Fruit fly (Drosophila melanogaster): ENCODE measurements around the gene EMC2B.

EMC2B gene

dm6 chr3R:16957759-16958536 lies 33.7 kb downstream of the EMC2B start (continued):
- TF ChIP-seq CG12659 (GFP tag; optimal IDR thresholded peaks at IDR 0.05) = peak; percentile 91
- peak; percentile 73 for TF ChIP-seq Usf (GFP tag; optimal IDR thresholded peaks at IDR 0.05)
- no peak for TF ChIP-seq CG13624 (GFP tag; optimal IDR thresholded peaks at IDR 0.05)
- peak; percentile 24 for TF ChIP-seq CG7271 (tag; optimal IDR thresholded peaks at IDR 0.05)
- TF ChIP-seq CG2712 (tag; optimal IDR thresholded peaks at IDR 0.05) = peak; percentile 93
- TF ChIP-seq Hr39 (optimal IDR thresholded peaks at IDR 0.05) = no peak
- TF ChIP-seq Adf1 (GFP tag; IDR thresholded peaks at IDR 0.05) = peak; percentile 23; the same call in 1 of the 2 replicates
- peak; percentile 93 for TF ChIP-seq Sox100B (GFP tag; optimal IDR thresholded peaks at IDR 0.05)
- TF ChIP-seq CG15479 (GFP tag; optimal IDR thresholded peaks at IDR 0.05) = no peak
- no peak for TF ChIP-seq GATAe (GFP tag; conservative IDR thresholded peaks at IDR 0.05)
- no peak for TF ChIP-seq en (GFP tag; optimal IDR thresholded peaks at IDR 0.05)
- no peak for TF ChIP-seq Dfd (GFP tag; optimal IDR thresholded peaks at IDR 0.05)
- peak; percentile 38; the same call in 1 of the 3 replicates for TF ChIP-seq Optix (GFP tag; IDR thresholded peaks at IDR 0.05)
- no peak for TF ChIP-seq emc (GFP tag; optimal IDR thresholded peaks at IDR 0.05)
- TF ChIP-seq E2f2 (GFP tag; IDR thresholded peaks at IDR 0.05) = peak; percentile 45
- TF ChIP-seq mld (GFP tag; IDR thresholded peaks at IDR 0.05; ENCODE audit: partially characterized antibody) = no peak
- no peak for TF ChIP-seq CG34224 (GFP tag; IDR thresholded peaks at IDR 0.05; ENCODE audit: partially characterized antibody)
- TF ChIP-seq CG11560 (tag; IDR thresholded peaks at IDR 0.05) = no peak
- no peak for TF ChIP-seq Ets65A (GFP tag)
- TF ChIP-seq tap (tag; optimal IDR thresholded peaks at IDR 0.05) = peak; percentile 75
- TF ChIP-seq CG7839 (tag; optimal IDR thresholded peaks at IDR 0.05) = peak; percentile 88
- no peak for TF ChIP-seq pho (GFP tag; optimal IDR thresholded peaks at IDR 0.05)
- no peak for TF ChIP-seq usp (GFP tag; optimal IDR thresholded peaks at IDR 0.05)
- TF ChIP-seq bowl (GFP tag; IDR thresholded peaks at IDR 0.05) = no peak
- no peak for TF ChIP-seq Ets97D (GFP tag; optimal IDR thresholded peaks at IDR 0.05)
- TF ChIP-seq odd (GFP tag; optimal IDR thresholded peaks at IDR 0.05) = peak; percentile 89
- TF ChIP-seq HmgZ (tag; optimal IDR thresholded peaks at IDR 0.05) = no peak
- TF ChIP-seq croc (GFP tag; conservative IDR thresholded peaks at IDR 0.05) = peak; percentile 46; the same call in 2 of the 3 replicates
- no peak for TF ChIP-seq maf-S (GFP tag; optimal IDR thresholded peaks at IDR 0.05)
- no peak for TF ChIP-seq rib (GFP tag; IDR thresholded peaks at IDR 0.05)
- TF ChIP-seq seq (GFP tag; IDR thresholded peaks at IDR 0.05) = 0 out of 2 replicates have a peak, but pooled peaks have one; percentile 34
- TF ChIP-seq Dbx (GFP tag; IDR thresholded peaks at IDR 0.05) = peak; percentile 6; the same call in 1 of the 3 replicates
- peak; percentile 55 for TF ChIP-seq CG12155 (GFP tag; optimal IDR thresholded peaks at IDR 0.05)
- no peak for TF ChIP-seq NC2β (GFP tag; optimal IDR thresholded peaks at IDR 0.05)
- TF ChIP-seq jing (GFP tag; optimal IDR thresholded peaks at IDR 0.05) = no peak
- no peak for TF ChIP-seq CG9609 (GFP tag; optimal IDR thresholded peaks at IDR 0.05)
- peak; percentile 98 for TF ChIP-seq CTCF (GFP tag; optimal IDR thresholded peaks at IDR 0.05)
- TF ChIP-seq Nf-YA (GFP tag; IDR thresholded peaks at IDR 0.05) = no peak
- TF ChIP-seq CG7963 (GFP tag; IDR thresholded peaks at IDR 0.05; ENCODE audit: partially characterized antibody) = no peak
- no peak for TF ChIP-seq wek (GFP tag; optimal IDR thresholded peaks at IDR 0.05)
- peak; percentile 67 for TF ChIP-seq H2.0 (GFP tag; IDR thresholded peaks at IDR 0.05)
- TF ChIP-seq CG8089 (GFP tag; optimal IDR thresholded peaks at IDR 0.05) = peak; percentile 41
- TF ChIP-seq CG2129 (GFP tag; IDR thresholded peaks at IDR 0.05; ENCODE audit: partially characterized antibody) = no peak
- TF ChIP-seq sna (GFP tag; IDR thresholded peaks at IDR 0.05; ENCODE audit: partially characterized antibody) = no peak
- TF ChIP-seq CG17328 (GFP tag; IDR thresholded peaks at IDR 0.05) = peak; percentile 64
- TF ChIP-seq CG34422 (GFP tag; IDR thresholded peaks at IDR 0.05) = no peak
- TF ChIP-seq CG43689 (GFP tag; IDR thresholded peaks at IDR 0.05) = peak; percentile 31; the same call in 1 of the 2 replicates
- TF ChIP-seq Mad (GFP tag; optimal IDR thresholded peaks at IDR 0.05) = no peak
- TF ChIP-seq Max (GFP tag; optimal IDR thresholded peaks at IDR 0.05) = no peak
- TF ChIP-seq CG10462 (GFP tag; optimal IDR thresholded peaks at IDR 0.05) = peak; percentile 81
- TF ChIP-seq PHDP (tag; optimal IDR thresholded peaks at IDR 0.05) = peak; percentile 84
